Worm (Caenorhabditis elegans): ENCODE data around the gene Y54G2A.28.

Gene Y54G2A.28

ce11 chrIV:3044158-3044557 is 31.9 kb upstream of the Y54G2A.28 start:
- TF ChIP-seq C06A6.2 (GFP tag; conservative IDR thresholded peaks at IDR 0.05) (no peak), egrh-3 (GFP tag; IDR thresholded peaks at IDR 0.05) (peak; percentile 76; the same call in 1 of the 2 replicates), nhr-179 (tag; optimal IDR thresholded peaks at IDR 0.05) (no peak), Y56A3A.18 (GFP tag; IDR thresholded peaks at IDR 0.05) (no peak), mcd-1 (GFP tag; IDR thresholded peaks at IDR 0.05) (no peak), sdz-38 (tag; optimal IDR thresholded peaks at IDR 0.05) (no peak), tbp1 (GFP tag; optimal IDR thresholded peaks at IDR 0.05) (no peak), zfh-2 (GFP tag; conservative IDR thresholded peaks at IDR 0.05) (peak; percentile 81), mes-4 (tag; optimal IDR thresholded peaks at IDR 0.05) (no peak), lin-26 (GFP tag; IDR thresholded peaks at IDR 0.05) (0 out of 2 replicates have a peak, but pooled peaks have one; percentile 9)

DNA sequence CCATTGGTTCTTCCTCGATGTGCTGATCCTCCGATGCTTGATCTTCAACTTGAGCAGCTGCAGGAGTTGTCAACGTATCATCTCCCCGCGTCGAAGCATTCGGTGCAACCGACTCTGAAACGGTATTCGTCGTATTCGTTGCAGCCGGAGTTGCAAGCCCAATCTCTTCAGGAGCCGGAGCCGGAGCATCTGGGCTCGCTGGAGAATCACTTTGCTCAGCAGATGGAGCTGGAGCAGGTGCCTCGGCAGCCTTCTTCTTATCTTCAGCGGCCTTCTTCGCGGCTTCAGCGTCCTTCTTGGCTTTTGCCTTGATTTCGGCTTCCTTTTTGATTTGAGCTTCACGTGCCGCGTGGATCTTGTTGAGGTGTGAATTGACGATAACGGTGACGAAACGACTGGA is 26.5 kb upstream of the Y54G2A.28 start:
- no peak for TF ChIP-seq let-526 (GFP tag; IDR thresholded peaks at IDR 0.05)
- no peak for TF ChIP-seq B0261.1 (tag; optimal IDR thresholded peaks at IDR 0.05)
- no peak for TF ChIP-seq ets-4 (GFP tag; optimal IDR thresholded peaks at IDR 0.05)
- TF ChIP-seq ceh-27 (GFP tag; optimal IDR thresholded peaks at IDR 0.05), result no peak
- peak; percentile 86 for TF ChIP-seq zfh-2 (GFP tag; conservative IDR thresholded peaks at IDR 0.05)
- peak; percentile 65 for TF ChIP-seq egrh-3 (GFP tag; IDR thresholded peaks at IDR 0.05)
- no peak for TF ChIP-seq aptf-3 (GFP tag; IDR thresholded peaks at IDR 0.05)
- 0 out of 2 replicates have a peak, but pooled peaks have one; percentile 10 for TF ChIP-seq nfyb-1 (GFP tag; IDR thresholded peaks at IDR 0.05)
- no peak for TF ChIP-seq snpc-4 (GFP tag; optimal IDR thresholded peaks at IDR 0.05)
- TF ChIP-seq snpc-4 (tag; optimal IDR thresholded peaks at IDR 0.05), result no peak
- TF ChIP-seq him-1 (tag; optimal IDR thresholded peaks at IDR 0.05), result no peak
- no peak for TF ChIP-seq lin-26 (GFP tag; IDR thresholded peaks at IDR 0.05)
- no peak for TF ChIP-seq lir-1 (GFP tag; conservative IDR thresholded peaks at IDR 0.05)
- TF ChIP-seq ztf-26 (tag; optimal IDR thresholded peaks at IDR 0.05), result no peak
- no peak for TF ChIP-seq F52B5.7 (tag; optimal IDR thresholded peaks at IDR 0.05)
- no peak for TF ChIP-seq mcd-1 (GFP tag; IDR thresholded peaks at IDR 0.05)
- TF ChIP-seq F10E7.11 (tag; optimal IDR thresholded peaks at IDR 0.05), result no peak
- no peak for TF ChIP-seq nhr-27 (tag; optimal IDR thresholded peaks at IDR 0.05)
- no peak for TF ChIP-seq lag-1 (GFP tag; IDR thresholded peaks at IDR 0.05)
- no peak for TF ChIP-seq madf-10 (tag; optimal IDR thresholded peaks at IDR 0.05)
- TF ChIP-seq Y67H2A.10 (GFP tag; conservative IDR thresholded peaks at IDR 0.05), result no peak
- TF ChIP-seq ztf-25 (GFP tag; IDR thresholded peaks at IDR 0.05), result no peak
- TF ChIP-seq lin-40 (tag; optimal IDR thresholded peaks at IDR 0.05), result no peak

DNA sequence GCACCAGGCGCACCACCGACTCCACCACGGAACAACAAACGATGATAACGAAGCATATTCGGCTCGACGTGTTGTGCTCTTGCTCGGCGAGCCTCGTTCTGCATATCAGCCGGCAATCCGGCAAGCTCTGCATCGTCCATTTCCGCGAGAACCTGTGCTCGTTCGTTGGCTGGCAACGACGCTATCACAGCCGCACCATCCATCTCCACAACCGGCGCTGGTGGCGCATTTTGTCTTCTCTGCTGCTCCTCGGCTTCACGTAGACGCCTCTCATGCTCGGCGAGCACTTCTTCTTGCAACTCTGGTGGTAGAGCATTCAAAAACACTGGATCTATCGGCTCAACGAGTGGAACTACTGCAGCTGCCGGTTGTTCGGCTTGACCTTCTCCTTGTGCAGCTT is 25.7 kb upstream of the Y54G2A.28 start:
- no peak for TF ChIP-seq B0019.2 (GFP tag; conservative IDR thresholded peaks at IDR 0.05)
- TF ChIP-seq ceh-58 (GFP tag; IDR thresholded peaks at IDR 0.05), result 0 out of 2 replicates have a peak, but pooled peaks have one; percentile 25
- no peak for TF ChIP-seq mcd-1 (GFP tag; IDR thresholded peaks at IDR 0.05)
- TF ChIP-seq egrh-3 (GFP tag; IDR thresholded peaks at IDR 0.05), result peak; percentile 15; the same call in 1 of the 2 replicates
- peak; percentile 81 for TF ChIP-seq zfh-2 (GFP tag; conservative IDR thresholded peaks at IDR 0.05)
- TF ChIP-seq ekl-4 (GFP tag; IDR thresholded peaks at IDR 0.05), result 0 out of 2 replicates have a peak, but pooled peaks have one; percentile 44

ce11 chrIV:3035375-3035774 is 23.2 kb upstream of the Y54G2A.28 start:
- TF ChIP-seq B0035.1 (tag; optimal IDR thresholded peaks at IDR 0.05), result no peak
- no peak for TF ChIP-seq ceh-40 (GFP tag; IDR thresholded peaks at IDR 0.05)
- TF ChIP-seq F55B11.4 (tag; optimal IDR thresholded peaks at IDR 0.05; ENCODE audit: borderline replicate concordance, insufficient read depth), result no peak
- TF ChIP-seq ceh-100 (GFP tag; IDR thresholded peaks at IDR 0.05), result no peak
- peak; percentile 52; the same call in 1 of the 2 replicates for TF ChIP-seq zfh-2 (GFP tag; conservative IDR thresholded peaks at IDR 0.05)
- no peak for TF ChIP-seq lin-54 (GFP tag; optimal IDR thresholded peaks at IDR 0.05)
- TF ChIP-seq egrh-3 (GFP tag; IDR thresholded peaks at IDR 0.05), result peak; percentile 54; the same call in 1 of the 2 replicates
- TF ChIP-seq efl-1 (GFP tag; optimal IDR thresholded peaks at IDR 0.05), result no peak
- no peak for TF ChIP-seq cebp-1 (GFP tag; IDR thresholded peaks at IDR 0.05)
- TF ChIP-seq cebp-1 (tag; optimal IDR thresholded peaks at IDR 0.05), result no peak
